Worm (Caenorhabditis elegans) whole organism, L4 larva: ENCODE data around the gene ral-1.

Experiments
- D1046.2 ChIP-seq: fragments of 200-800 bp; sonication (Bioruptor generic); IDR thresholded peaks from 2 replicates; pipeline ENCODE4 v1.3.6; 2022; ENCODE audit warnings: missing genetic modification characterization, missing compliant biosample characterization
- R02D3.7 ChIP-seq: fragments of 150-350 bp; sonication (generic microtip); optimal IDR thresholded peaks from 3 replicates; lab custom pipeline; 2014; ENCODE audit warnings: missing biosample characterization, missing genetic modification characterization
- Y105C5A.15 ChIP-seq: fragments of 200-800 bp; sonication (Bioruptor generic); IDR thresholded peaks from 2 replicates; pipeline ENCODE4 v1.3.6; 2022; ENCODE audit warnings: missing genetic modification characterization, missing compliant biosample characterization
- Y75B8A.6 ChIP-seq: fragments of 200-800 bp; sonication (Bioruptor generic); IDR thresholded peaks from 2 replicates; pipeline ENCODE4 v1.3.6; 2022; ENCODE audit warnings: missing genetic modification reagents, missing genetic modification characterization, missing compliant biosample characterization
- ZK337.2 ChIP-seq: fragments of 200-800 bp; sonication (Bioruptor generic); IDR thresholded peaks from 2 replicates; pipeline ENCODE4 v1.3.6; 2022; ENCODE audit warnings: missing genetic modification reagents, missing genetic modification characterization, missing compliant biosample characterization
- aha-1 ChIP-seq: fragments of 150-350 bp; peaks from one replicate; lab custom pipeline; 2014; ENCODE audit warnings: missing biosample characterization, missing genetic modification characterization
- ama-1 ChIP-seq: fragments of 150-350 bp; optimal IDR thresholded peaks from 2 replicates; lab custom pipeline; 2014; ENCODE audit warnings: inconsistent platforms, mixed read lengths
- dpl-1 ChIP-seq: fragments of 150-350 bp; optimal IDR thresholded peaks from 2 replicates; lab custom pipeline; 2014; ENCODE audit warnings: missing biosample characterization, missing genetic modification reagents, missing genetic modification characterization
- egl-43 ChIP-seq: fragments of 200-800 bp; sonication (Bioruptor generic); IDR thresholded peaks from 2 replicates; pipeline ENCODE4 v1.3.6; 2022; ENCODE audit warnings: missing genetic modification reagents, missing genetic modification characterization, missing compliant biosample characterization
- lin-15B ChIP-seq: fragments of 150-350 bp; sonication (generic microtip); optimal IDR thresholded peaks from 3 replicates; lab custom pipeline; 2014; ENCODE audit warnings: missing biosample characterization, missing genetic modification characterization
- lin-39 ChIP-seq: fragments of 150-350 bp; optimal IDR thresholded peaks from 2 replicates; lab custom pipeline; 2014; ENCODE audit warnings: missing biosample characterization, missing genetic modification reagents, missing genetic modification characterization
- nhr-76 ChIP-seq: fragments of 150-350 bp; optimal IDR thresholded peaks from 2 replicates; lab custom pipeline; 2014; ENCODE audit warnings: missing biosample characterization, missing genetic modification characterization
- skn-1 ChIP-seq: fragments of 150-350 bp; optimal IDR thresholded peaks from 2 replicates; lab custom pipeline; 2014; ENCODE audit warnings: missing biosample characterization, missing genetic modification characterization
- zip-2 ChIP-seq: fragments of 150-350 bp; optimal IDR thresholded peaks from 2 replicates; lab custom pipeline; 2014; ENCODE audit warnings: missing biosample characterization, missing genetic modification characterization

- TF ChIP-seq skn-1 (tag; lab: Kevin White, UChicago) (no peak), Y75B8A.6 (no peak), lin-15B (tag; lab: Kevin White, UChicago) (no peak), aha-1 (tag; lab: Kevin White, UChicago) (no peak), D1046.2 (GFP tag; lab: Robert Waterston, UW) (no peak), ZK337.2 (GFP tag; lab: Robert Waterston, UW) (no peak), zip-2 (tag; lab: Kevin White, UChicago) (no peak), R02D3.7 (tag; lab: Kevin White, UChicago) (no peak), nhr-76 (tag; lab: Kevin White, UChicago) (no peak), Y105C5A.15 (GFP tag; lab: Robert Waterston, UW) (no peak), ama-1 (lab: Kevin White, UChicago) (no peak), egl-43 (GFP tag; lab: Robert Waterston, UW) (no peak), dpl-1 (no peak), lin-39 (tag; lab: Kevin White, UChicago) (no peak)
Measured at ce11 chrIII:3345835-3346234, 34.7 kb downstream of the ral-1 start.
